Fruit fly (Drosophila melanogaster) Kc167 (cell line): ENCODE data around the gene Nubp2.

Experiments
- Myc ChIP-seq: fragments of >200 bp; optimal IDR thresholded peaks from 2 replicates; lab custom pipeline; 2017; ENCODE audit warnings: missing external identifiers
- Sin3A ChIP-seq: fragments of >200 bp; optimal IDR thresholded peaks from 2 replicates; lab custom pipeline; 2018; ENCODE audit warnings: missing external identifiers
- h ChIP-seq: fragments of >200 bp; optimal IDR thresholded peaks from 3 replicates; lab custom pipeline; 2018; ENCODE audit warnings: missing external identifiers
- insv ChIP-seq: fragments of >200 bp; optimal IDR thresholded peaks from 3 replicates; lab custom pipeline; 2018; ENCODE audit warnings: missing external identifiers
- psq ChIP-seq: fragments of >200 bp; optimal IDR thresholded peaks from 2 replicates; lab custom pipeline; 2017; ENCODE audit warnings: missing external identifiers
- ttk ChIP-seq: sonication (Bioruptor generic); optimal IDR thresholded peaks from 2 replicates; lab custom pipeline; 2017; ENCODE audit warnings: missing external identifiers

Nubp2 gene

DNA sequence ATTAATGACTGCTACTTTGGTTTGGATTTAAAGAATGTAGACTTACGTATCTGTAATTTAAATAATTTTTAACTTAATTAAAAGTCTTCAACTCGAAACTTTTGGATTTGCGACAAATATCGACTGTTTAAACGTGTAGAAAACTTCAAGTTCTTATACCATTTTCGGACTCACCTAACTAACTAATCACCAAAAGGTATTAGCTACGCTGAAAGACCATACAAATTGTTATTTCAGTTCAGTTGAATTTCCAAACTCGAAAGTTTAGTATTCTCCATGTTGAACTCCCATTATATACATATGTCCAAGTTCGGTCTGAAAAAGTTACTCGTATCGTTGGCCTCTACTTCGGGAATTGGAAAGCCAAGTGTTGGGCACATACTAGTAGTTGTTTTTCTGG lies 20.6 kb upstream of the Nubp2 start, which contains the start of gene CG5078:
TSS of gene CG5078 (plus strand) at position 301 of the 400 bp plus-strand sequence.
- TF ChIP-seq ttk (lab: Kevin White, UChicago): no peak
- no peak for TF ChIP-seq Myc
- TF ChIP-seq h (lab: Kevin White, UChicago): no peak
- TF ChIP-seq Sin3A (lab: Kevin White, UChicago): no peak
- TF ChIP-seq psq (lab: Kevin White, UChicago): no peak
- no peak for TF ChIP-seq insv (lab: Kevin White, UChicago)

DNA sequence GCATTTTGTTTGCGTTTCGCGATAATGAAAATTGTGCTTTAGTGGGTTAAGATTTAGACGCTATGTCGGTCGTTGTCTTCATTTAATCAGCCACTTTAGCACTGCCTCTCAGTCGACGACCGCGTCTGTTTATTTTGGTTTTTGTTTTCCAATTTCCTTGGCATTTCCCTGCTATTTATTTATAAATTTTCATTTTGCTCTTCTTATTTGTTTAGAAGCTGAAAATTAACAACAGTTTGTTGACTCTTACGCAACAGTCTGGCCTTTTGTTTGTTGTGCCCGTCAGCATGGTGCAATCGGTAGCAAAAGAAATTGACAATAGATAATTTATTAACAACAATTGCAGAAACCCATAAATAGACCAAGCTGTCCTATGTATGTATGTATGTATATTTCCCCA lies 18.8 kb upstream of the Nubp2 start:
- TF ChIP-seq Sin3A (lab: Kevin White, UChicago) (no peak), Myc (no peak), h (lab: Kevin White, UChicago) (no peak), psq (lab: Kevin White, UChicago) (no peak), ttk (lab: Kevin White, UChicago) (no peak), insv (lab: Kevin White, UChicago) (no peak)

DNA sequence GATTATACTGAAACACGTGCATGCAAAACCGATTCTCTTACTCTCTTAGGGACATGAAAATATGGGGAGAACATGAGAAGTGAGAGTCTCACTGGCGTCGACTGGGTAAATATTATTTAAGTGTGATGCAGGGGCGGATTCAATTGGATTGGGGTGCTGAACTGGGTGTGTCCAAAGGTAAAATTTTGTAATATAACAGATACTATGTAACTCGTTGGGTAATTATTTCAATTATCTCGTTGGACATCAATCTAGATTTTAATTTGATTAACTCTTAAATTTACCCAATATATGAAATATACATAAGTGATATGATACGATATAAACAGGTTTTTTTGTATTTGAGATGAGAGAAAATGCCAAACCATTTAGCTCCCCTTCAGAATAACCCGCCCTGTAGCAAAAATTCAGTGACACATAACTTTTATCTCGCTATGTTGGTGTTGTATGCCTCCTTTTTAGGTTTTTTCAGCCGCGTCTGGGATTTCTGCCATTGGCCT lies 18.2 kb upstream of the Nubp2 start:
- TF ChIP-seq insv (lab: Kevin White, UChicago) (no peak), h (lab: Kevin White, UChicago) (no peak), Myc (no peak), Sin3A (lab: Kevin White, UChicago) (no peak), psq (lab: Kevin White, UChicago) (no peak), ttk (lab: Kevin White, UChicago) (no peak)

DNA sequence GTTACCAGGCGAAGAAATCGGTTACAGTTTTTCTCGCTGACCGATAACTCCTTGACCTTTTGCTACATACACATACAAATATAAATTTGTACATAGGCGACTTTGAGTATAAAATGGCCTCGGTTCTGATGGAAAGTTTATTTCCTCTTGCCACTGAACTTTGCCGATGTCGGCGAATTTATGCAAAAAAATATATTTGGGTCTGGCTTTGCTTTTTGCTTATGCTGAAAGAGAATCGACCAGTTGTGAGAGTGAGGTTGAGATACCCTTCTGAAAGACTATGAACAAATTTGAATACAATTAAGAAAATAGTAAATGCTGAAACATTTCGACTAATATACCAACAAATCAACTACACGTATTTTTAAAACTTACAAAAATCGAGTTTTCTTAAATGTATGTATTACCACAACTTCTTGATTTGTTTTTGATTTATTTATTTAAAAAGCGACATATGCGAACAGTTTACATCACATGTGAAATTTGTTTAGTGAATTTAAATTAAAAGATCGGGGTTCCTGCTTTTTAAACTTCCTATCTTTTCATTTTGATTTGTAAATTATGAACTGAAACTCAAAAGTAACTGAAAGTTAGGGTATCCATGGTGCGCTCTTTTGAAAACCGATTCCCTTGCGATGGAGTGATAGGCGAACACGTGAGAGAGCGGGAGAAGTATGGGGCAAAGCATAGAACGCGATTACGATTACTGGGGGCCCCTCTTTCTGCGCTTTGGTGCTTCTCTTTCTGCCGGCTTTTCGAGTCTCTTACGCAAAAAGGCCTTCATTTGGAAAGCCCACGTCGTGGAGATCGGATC lies 17.0 kb upstream of the Nubp2 start:
- TF ChIP-seq insv (lab: Kevin White, UChicago) (no peak), Sin3A (lab: Kevin White, UChicago) (no peak), ttk (lab: Kevin White, UChicago) (no peak), h (lab: Kevin White, UChicago) (no peak), Myc (no peak), psq (lab: Kevin White, UChicago) (no peak)

DNA sequence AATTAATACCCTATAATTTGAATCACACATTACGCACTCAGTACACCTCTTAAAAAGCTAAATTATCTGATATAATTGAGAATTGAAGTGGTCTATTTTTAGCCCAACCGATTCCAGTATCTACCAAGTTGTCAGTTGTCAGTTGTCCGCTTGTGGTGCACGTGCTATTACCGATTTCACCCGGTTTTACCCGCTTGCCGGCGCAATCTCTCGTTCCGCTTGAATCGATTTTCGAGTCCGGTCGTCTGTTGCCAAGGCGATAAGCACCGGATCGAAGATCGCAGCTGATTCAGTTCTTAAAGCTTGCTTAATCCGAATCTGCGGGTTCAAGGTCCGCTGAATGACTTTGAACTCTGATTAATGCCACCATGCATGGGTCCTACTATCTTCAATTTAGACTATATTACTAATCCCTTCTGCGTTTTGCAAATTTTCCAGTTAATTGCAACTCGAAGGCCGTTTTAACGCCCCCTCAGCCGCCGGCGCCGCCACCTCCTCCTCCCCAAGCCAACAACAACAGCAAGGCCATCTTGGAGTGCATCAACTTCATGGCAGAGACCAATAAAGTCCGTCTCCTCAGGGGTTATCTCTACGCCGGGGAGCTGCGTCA lies 14.8 kb upstream of the Nubp2 start:
- no peak for TF ChIP-seq Myc

DNA sequence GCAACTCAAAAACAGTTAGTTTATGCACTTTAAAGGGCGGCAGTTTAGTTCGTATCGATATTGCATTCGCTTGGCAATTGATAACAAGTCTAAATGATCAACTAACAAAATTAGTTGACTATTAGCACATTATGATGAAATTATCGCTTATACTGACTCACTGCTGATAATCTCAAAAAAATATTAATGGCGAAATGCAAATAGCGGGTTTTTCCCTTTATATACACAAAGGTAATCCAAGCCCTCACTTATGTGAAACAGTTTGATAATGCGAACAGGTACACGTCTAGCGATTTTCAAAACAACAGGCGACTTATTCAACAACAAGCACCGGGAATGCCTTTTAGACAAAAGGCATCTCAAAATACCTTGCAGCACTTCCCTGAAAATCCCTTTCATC lies 12.3 kb upstream of the Nubp2 start:
- TF ChIP-seq insv (lab: Kevin White, UChicago) (no peak), Sin3A (lab: Kevin White, UChicago) (no peak), h (lab: Kevin White, UChicago) (no peak), Myc (no peak), psq (lab: Kevin White, UChicago) (no peak), ttk (lab: Kevin White, UChicago) (no peak)

DNA sequence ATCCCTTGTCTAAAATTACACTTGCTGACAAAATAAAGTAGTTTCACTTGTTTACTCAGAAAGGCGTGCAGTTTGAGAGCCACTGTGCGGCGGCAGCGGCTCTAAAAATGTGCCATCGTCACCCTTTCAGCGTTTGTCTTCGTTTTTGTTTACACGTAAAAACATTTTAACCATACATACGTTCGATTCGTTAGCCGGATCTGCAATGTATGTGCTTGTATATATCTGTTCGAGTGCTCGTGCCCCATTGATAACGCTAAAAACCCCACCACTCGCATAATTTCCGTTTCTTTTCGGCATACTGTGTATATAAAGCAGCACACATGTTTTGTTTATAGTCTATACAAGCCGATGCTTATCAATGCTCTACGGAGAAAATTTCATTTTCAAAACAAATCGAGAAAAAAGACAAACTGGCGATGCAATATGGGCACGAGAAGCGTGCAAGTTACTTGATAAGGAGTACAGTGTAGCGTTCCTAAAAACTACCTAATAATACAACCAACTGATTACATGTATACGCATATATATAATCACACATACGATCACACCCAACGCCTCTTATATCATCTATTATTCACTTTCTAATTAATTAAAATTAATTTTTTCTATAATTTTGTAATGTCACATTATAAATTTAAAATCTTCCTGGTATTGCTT lies 9.7 kb upstream of the Nubp2 start:
- TF ChIP-seq ttk (lab: Kevin White, UChicago) (no peak), insv (lab: Kevin White, UChicago) (no peak), h (lab: Kevin White, UChicago) (no peak), psq (lab: Kevin White, UChicago) (no peak), Myc (no peak), Sin3A (lab: Kevin White, UChicago) (no peak)

DNA sequence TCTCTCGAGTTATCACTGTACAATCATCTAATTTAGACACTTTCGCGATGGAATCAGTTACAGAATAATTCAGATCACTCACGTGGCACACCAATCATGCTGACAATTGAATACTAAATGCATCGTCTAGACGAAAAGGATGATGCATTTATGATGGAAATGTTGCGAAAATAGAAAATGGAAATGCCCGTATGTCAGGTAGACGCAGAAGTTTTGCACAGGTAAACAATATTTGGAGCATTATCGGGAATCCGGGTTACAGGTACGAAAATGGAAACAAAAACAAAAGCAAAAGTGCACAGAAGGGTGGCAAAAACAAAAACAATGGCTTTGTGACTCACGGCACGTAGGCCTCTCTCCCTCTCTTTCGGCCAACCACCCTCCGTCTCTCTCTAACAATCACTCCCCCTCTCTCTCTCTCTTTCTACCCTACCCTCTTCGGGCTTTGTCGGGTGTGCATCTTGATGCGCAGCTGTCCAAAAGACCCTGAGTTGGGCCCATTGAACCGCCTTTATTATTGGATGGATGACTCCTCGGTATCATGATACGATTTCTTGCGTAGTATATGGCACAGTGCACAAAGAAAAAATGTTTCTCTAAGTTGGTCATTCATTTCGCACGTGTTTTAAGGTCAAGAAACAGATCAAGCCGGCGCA lies 9.1 kb upstream of the Nubp2 start:
- no peak for TF ChIP-seq psq (lab: Kevin White, UChicago)
- no peak for TF ChIP-seq ttk (lab: Kevin White, UChicago)
- TF ChIP-seq Sin3A (lab: Kevin White, UChicago): no peak
- TF ChIP-seq h (lab: Kevin White, UChicago): no peak
- TF ChIP-seq Myc: no peak
- no peak for TF ChIP-seq insv (lab: Kevin White, UChicago)

DNA sequence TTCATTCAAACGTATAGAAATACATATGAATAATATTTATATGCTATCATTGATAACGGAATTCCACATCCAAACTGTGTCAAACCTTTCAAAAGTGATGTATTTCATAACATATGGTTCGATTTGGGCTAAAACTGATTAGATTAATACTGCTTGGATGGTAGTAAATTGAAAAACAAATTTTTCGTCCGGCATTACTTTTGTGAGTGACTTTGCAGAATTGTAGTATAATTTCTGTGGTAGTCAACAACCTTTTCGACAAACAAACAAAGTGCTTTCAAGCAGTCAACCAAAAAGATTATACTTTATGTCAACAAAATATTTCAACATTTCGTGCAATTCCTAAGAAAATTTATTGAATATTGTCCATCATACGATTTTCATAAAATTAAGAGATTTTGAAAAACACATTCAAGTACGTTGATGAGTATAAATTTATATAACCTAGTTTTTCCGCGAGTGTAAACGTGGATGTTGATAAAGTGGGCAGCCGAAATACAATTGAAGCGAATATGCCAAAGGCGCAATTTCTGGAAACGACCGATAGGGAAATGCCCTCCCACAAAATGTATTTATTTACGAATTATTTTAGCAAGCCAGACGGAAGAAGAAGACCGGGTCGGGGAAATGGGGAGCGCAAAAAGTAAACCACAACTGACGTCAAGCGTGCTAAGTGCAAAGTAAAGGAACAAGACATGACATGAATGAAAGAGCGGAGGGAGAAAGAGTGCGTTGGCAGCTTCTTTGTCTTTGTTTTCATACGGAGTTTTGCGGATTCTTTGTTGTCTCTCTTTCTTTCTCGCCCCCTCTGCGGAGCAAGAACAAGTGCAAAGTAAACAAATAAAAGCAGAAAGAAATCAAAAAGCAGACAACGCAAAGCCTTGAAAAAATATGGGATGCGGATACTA lies 8.2 kb upstream of the Nubp2 start:
- TF ChIP-seq psq (lab: Kevin White, UChicago) (peak; percentile 63), Sin3A (lab: Kevin White, UChicago) (no peak)

DNA sequence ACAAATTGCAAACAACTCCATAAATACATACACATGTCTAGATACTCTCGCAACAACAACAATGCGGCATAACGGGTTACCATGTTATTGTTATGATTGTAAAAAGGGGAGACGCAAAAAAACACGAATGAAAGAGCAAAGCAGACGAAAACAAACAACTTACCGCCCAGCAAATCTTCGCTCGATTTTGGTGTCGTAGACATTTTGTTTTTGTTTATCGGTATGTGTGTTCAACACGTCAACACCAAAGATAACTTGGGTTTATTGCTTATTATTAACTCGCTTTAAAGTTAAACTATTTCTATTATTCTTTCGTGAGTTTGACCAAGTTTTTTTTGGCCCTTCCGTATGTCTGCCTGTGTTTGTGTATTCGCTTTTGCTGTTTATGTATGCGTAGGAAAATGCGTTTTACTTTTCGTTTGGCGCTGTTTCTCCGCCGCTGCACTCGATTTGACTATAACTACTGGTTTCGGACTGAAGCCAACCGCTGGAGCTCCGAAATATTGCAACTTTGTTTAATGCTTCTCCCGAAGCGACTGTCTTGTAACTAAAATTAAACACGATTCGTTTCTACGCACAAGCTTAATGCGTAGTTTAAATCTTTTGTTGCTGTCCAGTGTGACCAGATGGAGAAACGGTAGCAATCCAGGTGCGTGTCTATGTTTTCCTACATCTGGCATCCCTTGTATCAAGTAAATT lies 7.4 kb upstream of the Nubp2 start, which contains the start of gene BNIP3:
TSS of gene BNIP3 (minus strand) at position 589 of the 699 bp plus-strand sequence.
- TF ChIP-seq ttk (lab: Kevin White, UChicago): no peak
- no peak for TF ChIP-seq Sin3A (lab: Kevin White, UChicago)
- no peak for TF ChIP-seq insv (lab: Kevin White, UChicago)
- TF ChIP-seq h (lab: Kevin White, UChicago): no peak
- TF ChIP-seq Myc: no peak
- no peak for TF ChIP-seq psq (lab: Kevin White, UChicago)
